Worm (Caenorhabditis elegans) whole organism, L4 larva: Measurements from ENCODE around the gene F59B10.4.

Experiments
- aly-2 ChIP-seq: sonication (generic microtip); optimal IDR thresholded peaks from 2 replicates; lab custom pipeline; 2018; ENCODE audit warnings: missing biosample characterization, missing genetic modification characterization
- hlh-30 ChIP-seq: sonication (generic microtip); optimal IDR thresholded peaks from 2 replicates; lab custom pipeline; 2017; ENCODE audit warnings: antibody characterized with exemption, mild to moderate bottlenecking, missing genetic modification characterization, missing compliant biosample characterization; ENCODE audit not compliant: insufficient read depth
- lin-39 ChIP-seq: fragments of 150-350 bp; optimal IDR thresholded peaks from 2 replicates; lab custom pipeline; 2014; ENCODE audit warnings: missing biosample characterization, missing genetic modification reagents, missing genetic modification characterization
- nhr-25 ChIP-seq: sonication (generic microtip); optimal IDR thresholded peaks from 2 replicates; lab custom pipeline; 2017; ENCODE audit warnings: missing genetic modification characterization, mild to moderate bottlenecking, missing compliant biosample characterization, antibody characterized with exemption, moderate library complexity, borderline replicate concordance; ENCODE audit not compliant: insufficient read depth
- pqm-1 ChIP-seq: sonication (generic microtip); optimal IDR thresholded peaks from 2 replicates; lab custom pipeline; 2017; ENCODE audit warnings: missing biosample characterization, missing genetic modification characterization
- spr-1 ChIP-seq: sonication (generic microtip); optimal IDR thresholded peaks from 2 replicates; lab custom pipeline; 2016; ENCODE audit warnings: mild to moderate bottlenecking, missing genetic modification characterization, missing compliant biosample characterization
- unc-39 ChIP-seq: sonication (generic microtip); optimal IDR thresholded peaks from 2 replicates; lab custom pipeline; 2017; ENCODE audit warnings: missing biosample characterization, missing genetic modification characterization
- ztf-11 ChIP-seq: fragments of 150-350 bp; optimal IDR thresholded peaks from 2 replicates; lab custom pipeline; 2014; ENCODE audit warnings: missing biosample characterization, missing genetic modification characterization

- no peak for TF ChIP-seq nhr-25 (tag; lab: Kevin White, UChicago)
- no peak for TF ChIP-seq lin-39 (tag; lab: Kevin White, UChicago)
- TF ChIP-seq pqm-1 (tag; lab: Kevin White, UChicago) = no peak
- no peak for TF ChIP-seq ztf-11
- TF ChIP-seq unc-39 (tag; lab: Kevin White, UChicago) = no peak
- TF ChIP-seq spr-1 (tag; lab: Kevin White, UChicago) = no peak
- TF ChIP-seq aly-2 (tag; lab: Kevin White, UChicago) = no peak
- TF ChIP-seq hlh-30 (tag; lab: Kevin White, UChicago) = no peak
Measured at ce11 chrII:10564578-10564977, 45.7 kb upstream of the F59B10.4 start, which contains the start of the genes C06A1.6 and C06A1.7.
